Worm (Caenorhabditis elegans) whole organism, L2 larva: ENCODE measurements around the gene C28A5.6.
A peak's percentile ranks its signal among the peaks of the same experiment; 100 is the strongest.

Experiments
- C34F6.9 ChIP-seq: fragments of 150-350 bp; optimal IDR thresholded peaks from 2 replicates; lab custom pipeline; 2014; ENCODE audit warnings: missing biosample characterization, missing genetic modification characterization
- F13H6.1 ChIP-seq: sonication (generic microtip); optimal IDR thresholded peaks from 2 replicates; lab custom pipeline; 2016; ENCODE audit warnings: missing genetic modification characterization, missing compliant biosample characterization
- Y55F3AM.14 ChIP-seq: fragments of 200-800 bp; sonication (Bioruptor generic); optimal IDR thresholded peaks from 2 replicates; lab custom pipeline; 2018; ENCODE audit warnings: mild to moderate bottlenecking, missing genetic modification characterization, missing compliant biosample characterization
- ama-1 ChIP-seq: fragments of 150-350 bp; optimal IDR thresholded peaks from 2 replicates; lab custom pipeline; 2018; ENCODE audit warnings: inconsistent platforms
- blmp-1 ChIP-seq: sonication (generic microtip); optimal IDR thresholded peaks from 2 replicates; lab custom pipeline; 2017; ENCODE audit warnings: missing genetic modification characterization, mild to moderate bottlenecking, missing compliant biosample characterization, antibody characterized with exemption, moderate library complexity; ENCODE audit not compliant: insufficient read depth
- ceh-16 ChIP-seq: fragments of 150-350 bp; optimal IDR thresholded peaks from 2 replicates; lab custom pipeline; 2014; ENCODE audit warnings: missing biosample characterization, missing genetic modification characterization
- crh-2 ChIP-seq: sonication (generic microtip); optimal IDR thresholded peaks from 2 replicates; lab custom pipeline; 2017; ENCODE audit warnings: missing biosample characterization, missing genetic modification characterization
- egl-27 ChIP-seq: sonication (generic microtip); optimal IDR thresholded peaks from 3 replicates; lab custom pipeline; 2017; ENCODE audit warnings: missing biosample characterization, missing genetic modification reagents, missing genetic modification characterization
- elt-1 ChIP-seq: fragments of 150-350 bp; optimal IDR thresholded peaks from 2 replicates; lab custom pipeline; 2014; ENCODE audit warnings: missing biosample characterization, missing genetic modification characterization
- fos-1 ChIP-seq: fragments of 150-350 bp; optimal IDR thresholded peaks from 2 replicates; lab custom pipeline; 2014; ENCODE audit warnings: missing biosample characterization, missing genetic modification characterization
- gmeb-1 ChIP-seq: fragments of 150-350 bp; optimal IDR thresholded peaks from 2 replicates; lab custom pipeline; 2014; ENCODE audit warnings: missing biosample characterization, missing genetic modification characterization
- lin-11 ChIP-seq: fragments of 150-350 bp; sonication (generic microtip); optimal IDR thresholded peaks from 2 replicates; lab custom pipeline; 2014; ENCODE audit warnings: missing biosample characterization, missing genetic modification characterization, inconsistent platforms, mixed read lengths
- lin-13 ChIP-seq: fragments of 150-350 bp; optimal IDR thresholded peaks from 2 replicates; lab custom pipeline; 2014; ENCODE audit warnings: missing biosample characterization, missing genetic modification reagents, missing genetic modification characterization
- lin-39 ChIP-seq: fragments of 150-350 bp; optimal IDR thresholded peaks from 2 replicates; lab custom pipeline; 2014; ENCODE audit warnings: missing biosample characterization, missing genetic modification reagents, missing genetic modification characterization
- lsy-2 ChIP-seq, 2 experiments: fragments of 150-350 bp in 1 of 2; sonication (generic microtip) in 1 of 2; optimal IDR thresholded peaks; 2 replicates each; lab custom pipeline; 2014 to 2017; ENCODE audit warnings: missing biosample characterization in 2 of 2, missing genetic modification characterization in 2 of 2
- mbf-1 ChIP-seq: sonication (generic microtip); optimal IDR thresholded peaks from 2 replicates; lab custom pipeline; 2017; ENCODE audit warnings: missing biosample characterization, missing genetic modification characterization
- mdl-1 ChIP-seq, 2 experiments: fragments of 150-350 bp in 1 of 2; sonication (generic microtip) in 1 of 2; optimal IDR thresholded peaks; 2 replicates each; lab custom pipeline; 2017; ENCODE audit warnings: missing biosample characterization in 2 of 2, missing genetic modification characterization in 2 of 2
- nhr-11 ChIP-seq: fragments of 150-350 bp; optimal IDR thresholded peaks from 2 replicates; lab custom pipeline; 2014; ENCODE audit warnings: missing biosample characterization, missing genetic modification characterization
- nhr-21 ChIP-seq: fragments of 150-350 bp; optimal IDR thresholded peaks from 2 replicates; lab custom pipeline; 2014; ENCODE audit warnings: missing biosample characterization, missing genetic modification characterization
- nhr-23 ChIP-seq: fragments of 150-350 bp; optimal IDR thresholded peaks from 2 replicates; lab custom pipeline; 2014; ENCODE audit warnings: missing biosample characterization, missing genetic modification reagents, missing genetic modification characterization
- nhr-237 ChIP-seq: fragments of 150-350 bp; optimal IDR thresholded peaks from 2 replicates; lab custom pipeline; 2014; ENCODE audit warnings: missing biosample characterization, missing genetic modification characterization
- nhr-25 ChIP-seq: fragments of 150-350 bp; sonication (generic microtip); optimal IDR thresholded peaks from 3 replicates; lab custom pipeline; 2014; ENCODE audit warnings: missing biosample characterization, missing genetic modification characterization
- nhr-6 ChIP-seq: fragments of 150-350 bp; optimal IDR thresholded peaks from 2 replicates; lab custom pipeline; 2014; ENCODE audit warnings: missing biosample characterization, missing genetic modification characterization
- nhr-77 ChIP-seq: fragments of 150-350 bp; optimal IDR thresholded peaks from 2 replicates; lab custom pipeline; 2014; ENCODE audit warnings: missing biosample characterization, missing genetic modification characterization
- peb-1 ChIP-seq: fragments of 150-350 bp; optimal IDR thresholded peaks from 2 replicates; lab custom pipeline; 2014; ENCODE audit warnings: missing biosample characterization, missing genetic modification characterization
- skn-1 ChIP-seq: sonication (generic microtip); optimal IDR thresholded peaks from 2 replicates; lab custom pipeline; 2017; ENCODE audit warnings: missing biosample characterization, missing genetic modification characterization
- sma-3 ChIP-seq: sonication (generic microtip); optimal IDR thresholded peaks from 2 replicates; lab custom pipeline; 2016; ENCODE audit warnings: missing genetic modification reagents, missing genetic modification characterization, missing compliant biosample characterization
- sma-9 ChIP-seq, 2 experiments: fragments of 150-350 bp in 1 of 2; sonication (generic microtip) in 1 of 2; optimal IDR thresholded peaks; 2 replicates each; lab custom pipeline; 2014 to 2016; ENCODE audit warnings: missing genetic modification characterization in 2 of 2, mild to moderate bottlenecking in 1 of 2, missing biosample characterization in 1 of 2, missing compliant biosample characterization in 1 of 2, missing genetic modification reagents in 1 of 2, moderate library complexity in 1 of 2
- unc-55 ChIP-seq: fragments of 150-350 bp; sonication (generic microtip); optimal IDR thresholded peaks from 3 replicates; lab custom pipeline; 2014; ENCODE audit warnings: missing biosample characterization, missing genetic modification reagents, missing genetic modification characterization
- unc-62 ChIP-seq: fragments of 150-350 bp; optimal IDR thresholded peaks from 2 replicates; lab custom pipeline; 2014; ENCODE audit warnings: missing biosample characterization, missing genetic modification reagents, missing genetic modification characterization
- ztf-4 ChIP-seq: fragments of 150-350 bp; optimal IDR thresholded peaks from 2 replicates; lab custom pipeline; 2014; ENCODE audit warnings: missing biosample characterization, missing genetic modification characterization

C28A5.6 gene

ce11 chrIII:4456579-4456978, 27.3 kb upstream of the C28A5.6 start:
- peak; percentile 42 for TF ChIP-seq F13H6.1 (tag; lab: Kevin White, UChicago)
- peak; percentile 19 for TF ChIP-seq C34F6.9 (tag; lab: Kevin White, UChicago)
- no peak for TF ChIP-seq lin-11 (tag; lab: Kevin White, UChicago)
- TF ChIP-seq unc-62 (GFP tag; lab: Kevin White, UChicago) = no peak
- peak; percentile 79 for TF ChIP-seq nhr-25 (tag; lab: Kevin White, UChicago)
- peak; percentile 2 for TF ChIP-seq sma-9 (GFP tag; optimal IDR thresholded peaks at IDR 0.05; lab: Kevin White, UChicago)
- TF ChIP-seq sma-9 (tag; optimal IDR thresholded peaks at IDR 0.05; lab: Kevin White, UChicago) = no peak
- TF ChIP-seq lsy-2 (tag; optimal IDR thresholded peaks at IDR 0.05; lab: Kevin White, UChicago) = peak; percentile 29 to 83
- TF ChIP-seq nhr-6 (tag; lab: Kevin White, UChicago) = peak; percentile 4
- peak; percentile 39 for TF ChIP-seq crh-2 (tag; lab: Kevin White, UChicago)

ce11 chrIII:4454919-4455318, 25.6 kb upstream of the C28A5.6 start:
- no peak for TF ChIP-seq Y55F3AM.14
- no peak for TF ChIP-seq elt-1 (tag; lab: Kevin White, UChicago)
- no peak for TF ChIP-seq fos-1 (tag; lab: Kevin White, UChicago)
- TF ChIP-seq blmp-1 (tag; lab: Kevin White, UChicago) = no peak
- TF ChIP-seq unc-55 = no peak
- TF ChIP-seq mbf-1 (tag; lab: Kevin White, UChicago) = no peak
- TF ChIP-seq nhr-21 = no peak
- TF ChIP-seq gmeb-1 (tag; lab: Kevin White, UChicago) = no peak

- TF ChIP-seq ceh-16 (tag; lab: Kevin White, UChicago) = peak; percentile 30
- TF ChIP-seq mdl-1 (tag; optimal IDR thresholded peaks at IDR 0.05; lab: Kevin White, UChicago) = no peak
- peak; percentile 21 for TF ChIP-seq nhr-25 (tag; lab: Kevin White, UChicago)
- TF ChIP-seq, all 48 proteins: peak for 2
These were observed 24.5 kb upstream of the C28A5.6 start for ce11 chrIII:4453768-4454167.

ce11 chrIII:4453301-4453700, 24.0 kb upstream of the C28A5.6 start:
- TF ChIP-seq mbf-1 (tag; lab: Kevin White, UChicago) (no peak), nhr-11 (tag; lab: Kevin White, UChicago) (no peak), ceh-16 (tag; lab: Kevin White, UChicago) (no peak), peb-1 (no peak), C34F6.9 (tag; lab: Kevin White, UChicago) (no peak), lin-39 (tag; lab: Kevin White, UChicago) (no peak), ama-1 (lab: Kevin White, UChicago) (no peak), unc-62 (GFP tag; lab: Kevin White, UChicago) (no peak), skn-1 (no peak), nhr-23 (no peak)

ce11 chrIII:4452749-4453148, 23.4 kb upstream of the C28A5.6 start:
- TF ChIP-seq nhr-237 (tag; lab: Kevin White, UChicago) (no peak), C34F6.9 (tag; lab: Kevin White, UChicago) (no peak), fos-1 (tag; lab: Kevin White, UChicago) (no peak), nhr-25 (tag; lab: Kevin White, UChicago) (peak; percentile 30), lin-13 (GFP tag; lab: Kevin White, UChicago) (no peak), lsy-2 (tag; optimal IDR thresholded peaks at IDR 0.05; lab: Kevin White, UChicago) (peak in 1 of 2 experiments; percentile 32), ztf-4 (tag; lab: Kevin White, UChicago) (no peak)

- no peak for TF ChIP-seq unc-55
- no peak for TF ChIP-seq sma-3 (GFP tag; lab: Kevin White, UChicago)
- TF ChIP-seq egl-27 (tag; lab: Kevin White, UChicago) = no peak
- no peak for TF ChIP-seq ama-1 (lab: Kevin White, UChicago)
- no peak for TF ChIP-seq nhr-77 (tag; lab: Kevin White, UChicago)
- peak; percentile 6 for TF ChIP-seq nhr-25 (tag; lab: Kevin White, UChicago)
These were observed 21.6 kb upstream of the C28A5.6 start for ce11 chrIII:4450773-4451423.
